Worm (Caenorhabditis elegans) whole organism, L1 larva: ENCODE measurements around the gene Y55F3BR.1.

Source experiments
- C04F5.9 ChIP-seq: sonication (generic microtip); optimal IDR thresholded peaks from 2 replicates; lab custom pipeline; 2016; ENCODE audit warnings: missing genetic modification characterization, missing compliant biosample characterization
- aha-1 ChIP-seq: fragments of 150-350 bp; optimal IDR thresholded peaks from 2 replicates; lab custom pipeline; 2014; ENCODE audit warnings: missing biosample characterization, missing genetic modification characterization
- blmp-1 ChIP-seq: fragments of 150-350 bp; optimal IDR thresholded peaks from 2 replicates; lab custom pipeline; 2014; ENCODE audit warnings: missing biosample characterization, missing genetic modification characterization
- ceh-8 ChIP-seq: fragments of 200-800 bp; sonication (Bioruptor generic); optimal IDR thresholded peaks from 2 replicates; lab custom pipeline; 2018; ENCODE audit warnings: mild to moderate bottlenecking, missing genetic modification characterization, moderate library complexity, missing compliant biosample characterization
- ceh-82 ChIP-seq, 3 experiments: fragments of 150-350 bp in 1 of 3; sonication (generic microtip) in 2 of 3; optimal IDR thresholded peaks; 2 replicates each; lab custom pipeline; 2014 to 2017; ENCODE audit warnings: missing biosample characterization in 3 of 3, missing genetic modification characterization in 3 of 3
- ceh-88 ChIP-seq: fragments of 200-800 bp; sonication (Bioruptor generic); IDR thresholded peaks from 2 replicates; pipeline ENCODE4 v1.3.6; 2022; ENCODE audit warnings: missing genetic modification characterization, missing compliant biosample characterization
- dpl-1 ChIP-seq, 3 experiments: fragments of 150-350 bp in 2 of 3; sonication (generic microtip) in 1 of 3; optimal IDR thresholded peaks; 2 replicates each; lab custom pipeline; 2014 to 2017; ENCODE audit warnings: missing biosample characterization in 3 of 3, missing genetic modification characterization in 3 of 3, missing genetic modification reagents in 3 of 3
- efl-1 ChIP-seq, 4 experiments: fragments of 150-350 bp; optimal IDR thresholded peaks in 3 of 4; peaks in 1 of 4; 1 replicate in 1 of 4; 2 replicates in 3 of 4; lab custom pipeline; 2014; ENCODE audit warnings: missing biosample characterization in 2 of 4, missing genetic modification characterization in 2 of 4, missing genetic modification reagents in 2 of 4
- efl-3 ChIP-seq: fragments of 200-800 bp; sonication (Bioruptor generic); optimal IDR thresholded peaks from 2 replicates; lab custom pipeline; 2018; ENCODE audit warnings: mild to moderate bottlenecking, missing genetic modification characterization, missing compliant biosample characterization
- egl-13 ChIP-seq: sonication (generic microtip); optimal IDR thresholded peaks from 2 replicates; lab custom pipeline; 2016; ENCODE audit warnings: missing genotype, missing genetic modification reagents, missing genetic modification characterization, missing compliant biosample characterization
- elt-2 ChIP-seq: sonication (generic microtip); optimal IDR thresholded peaks from 2 replicates; lab custom pipeline; 2016; ENCODE audit warnings: missing genetic modification characterization, mild to moderate bottlenecking, inconsistent platforms, missing compliant biosample characterization, missing genetic modification reagents
- elt-3 ChIP-seq, 6 experiments: fragments of 150-350 bp in 1 of 6; sonication (generic microtip); optimal IDR thresholded peaks; 2 replicates each; lab custom pipeline; 2017 to 2018; ENCODE audit warnings: missing biosample characterization in 6 of 6, missing genetic modification characterization in 6 of 6, inconsistent platforms in 1 of 6
- ets-5 ChIP-seq: fragments of 200-800 bp; sonication (Bioruptor generic); IDR thresholded peaks from 2 replicates; pipeline ENCODE4 v1.3.6; 2022; ENCODE audit warnings: missing genetic modification characterization, missing compliant biosample characterization
- fkh-4 ChIP-seq: sonication (generic microtip); optimal IDR thresholded peaks from 2 replicates; lab custom pipeline; 2016; ENCODE audit warnings: missing compliant biosample characterization, missing genetic modification characterization, borderline replicate concordance
- fkh-8 ChIP-seq: sonication (generic microtip); optimal IDR thresholded peaks from 2 replicates; lab custom pipeline; 2016; ENCODE audit warnings: mild to moderate bottlenecking, missing genetic modification characterization, missing compliant biosample characterization
- fos-1 ChIP-seq: fragments of 150-350 bp; optimal IDR thresholded peaks from 2 replicates; lab custom pipeline; 2014; ENCODE audit warnings: missing biosample characterization, missing genetic modification characterization
- grh-1 ChIP-seq: fragments of 200-800 bp; sonication (Bioruptor generic); IDR thresholded peaks from 2 replicates; pipeline ENCODE4 v1.3.6; 2022; ENCODE audit warnings: missing genetic modification reagents, missing genetic modification characterization, missing compliant biosample characterization
- hlh-4 ChIP-seq: sonication (generic microtip); optimal IDR thresholded peaks from 2 replicates; lab custom pipeline; 2016; ENCODE audit warnings: mild to moderate bottlenecking, missing genetic modification characterization, missing compliant biosample characterization
- irx-1 ChIP-seq: sonication (generic microtip); optimal IDR thresholded peaks from 2 replicates; lab custom pipeline; 2016; ENCODE audit warnings: missing genetic modification characterization, missing compliant biosample characterization
- jun-1 ChIP-seq: fragments of 150-350 bp; optimal IDR thresholded peaks from 2 replicates; lab custom pipeline; 2014; ENCODE audit warnings: missing biosample characterization, missing genetic modification reagents, missing genetic modification characterization
- lin-13 ChIP-seq: fragments of 150-350 bp; optimal IDR thresholded peaks from 2 replicates; lab custom pipeline; 2014; ENCODE audit warnings: missing biosample characterization, missing genetic modification reagents, missing genetic modification characterization
- lin-15B ChIP-seq: fragments of 150-350 bp; sonication (generic microtip); optimal IDR thresholded peaks from 3 replicates; lab custom pipeline; 2014; ENCODE audit warnings: missing biosample characterization, missing genetic modification characterization
- lin-35 ChIP-seq, 2 experiments: fragments of 150-350 bp; optimal IDR thresholded peaks; 2 replicates each; lab custom pipeline; 2014; ENCODE audit warnings: missing biosample characterization in 2 of 2, missing genetic modification characterization in 2 of 2, missing genetic modification reagents in 2 of 2
- lsy-2 ChIP-seq, 2 experiments: fragments of 150-350 bp; optimal IDR thresholded peaks; 2 replicates each; lab custom pipeline; 2014; ENCODE audit warnings: missing biosample characterization in 2 of 2, missing genetic modification characterization in 2 of 2
- mep-1 ChIP-seq: fragments of 150-350 bp; optimal IDR thresholded peaks from 2 replicates; lab custom pipeline; 2014; ENCODE audit warnings: missing biosample characterization, missing genetic modification characterization
- nhr-11 ChIP-seq: fragments of 150-350 bp; optimal IDR thresholded peaks from 2 replicates; lab custom pipeline; 2014; ENCODE audit warnings: missing biosample characterization, missing genetic modification characterization
- nhr-20 ChIP-seq: sonication (generic microtip); optimal IDR thresholded peaks from 2 replicates; lab custom pipeline; 2016; ENCODE audit warnings: mild to moderate bottlenecking, missing genetic modification characterization, missing compliant biosample characterization
- nhr-28 ChIP-seq: fragments of 150-350 bp; optimal IDR thresholded peaks from 2 replicates; lab custom pipeline; 2014; ENCODE audit warnings: missing biosample characterization, missing genetic modification characterization
- nhr-71 ChIP-seq: sonication (generic microtip); optimal IDR thresholded peaks from 2 replicates; lab custom pipeline; 2016; ENCODE audit warnings: mild to moderate bottlenecking, missing genetic modification characterization, moderate library complexity, missing compliant biosample characterization
- nhr-76 ChIP-seq: sonication (generic microtip); optimal IDR thresholded peaks from 2 replicates; lab custom pipeline; 2017; ENCODE audit warnings: missing biosample characterization, missing genetic modification characterization
- nhr-77 ChIP-seq: fragments of 150-350 bp; optimal IDR thresholded peaks from 2 replicates; lab custom pipeline; 2014; ENCODE audit warnings: missing biosample characterization, missing genetic modification characterization
- nhr-84 ChIP-seq: sonication (generic microtip); optimal IDR thresholded peaks from 2 replicates; lab custom pipeline; 2017; ENCODE audit warnings: missing biosample characterization, missing genetic modification characterization
- nhr-85 ChIP-seq: sonication (generic microtip); peaks from one replicate; lab custom pipeline; 2016; ENCODE audit warnings: missing genetic modification characterization, inconsistent platforms, missing compliant biosample characterization
- nhr-90 ChIP-seq: sonication (generic microtip); optimal IDR thresholded peaks from 2 replicates; lab custom pipeline; 2016; ENCODE audit warnings: mild to moderate bottlenecking, missing genetic modification characterization, missing compliant biosample characterization; ENCODE audit not compliant: poor library complexity
- pag-3 ChIP-seq: sonication (generic microtip); optimal IDR thresholded peaks from 2 replicates; lab custom pipeline; 2017; ENCODE audit warnings: missing genetic modification characterization, mild to moderate bottlenecking, missing compliant biosample characterization, antibody characterized with exemption, borderline replicate concordance; ENCODE audit not compliant: insufficient read depth
- pax-3 ChIP-seq: fragments of 200-800 bp; sonication (Bioruptor generic); optimal IDR thresholded peaks from 2 replicates; lab custom pipeline; 2018; ENCODE audit warnings: mild to moderate bottlenecking, missing genetic modification characterization, moderate library complexity, missing compliant biosample characterization
- rnt-1 ChIP-seq: sonication (generic microtip); optimal IDR thresholded peaks from 2 replicates; lab custom pipeline; 2016; ENCODE audit warnings: mild to moderate bottlenecking, missing genetic modification characterization, moderate library complexity, missing compliant biosample characterization
- skn-1 ChIP-seq: fragments of 150-350 bp; optimal IDR thresholded peaks from 2 replicates; lab custom pipeline; 2014; ENCODE audit warnings: missing biosample characterization, missing genetic modification characterization
- snpc-4 ChIP-seq: fragments of 150-350 bp; optimal IDR thresholded peaks from 2 replicates; lab custom pipeline; 2014; ENCODE audit warnings: missing biosample characterization, missing genetic modification characterization
- snu-23 ChIP-seq: sonication (generic microtip); optimal IDR thresholded peaks from 2 replicates; lab custom pipeline; 2016; ENCODE audit warnings: missing genetic modification characterization, missing compliant biosample characterization
- sup-37 ChIP-seq: fragments of 200-800 bp; sonication (Bioruptor generic); optimal IDR thresholded peaks from 2 replicates; lab custom pipeline; 2018; ENCODE audit warnings: mild to moderate bottlenecking, missing genetic modification characterization, missing compliant biosample characterization
- swsn-7 ChIP-seq: sonication (generic microtip); optimal IDR thresholded peaks from 2 replicates; lab custom pipeline; 2016; ENCODE audit warnings: missing genetic modification characterization, missing compliant biosample characterization
- tbx-2 ChIP-seq: sonication (generic microtip); optimal IDR thresholded peaks from 2 replicates; lab custom pipeline; 2016; ENCODE audit warnings: missing genetic modification characterization, missing compliant biosample characterization
- unc-130 ChIP-seq: fragments of 150-350 bp; optimal IDR thresholded peaks from 2 replicates; lab custom pipeline; 2017; ENCODE audit warnings: missing biosample characterization, missing genetic modification characterization, inconsistent platforms
- unc-86 ChIP-seq: sonication (generic microtip); optimal IDR thresholded peaks from 2 replicates; lab custom pipeline; 2016; ENCODE audit warnings: missing genetic modification characterization, missing compliant biosample characterization
- vab-15 ChIP-seq: sonication (generic microtip); optimal IDR thresholded peaks from 2 replicates; lab custom pipeline; 2017; ENCODE audit warnings: missing genotype, mild to moderate bottlenecking, missing genetic modification characterization, missing compliant biosample characterization
- zag-1 ChIP-seq: fragments of 150-350 bp; optimal IDR thresholded peaks from 2 replicates; lab custom pipeline; 2014; ENCODE audit warnings: missing biosample characterization, missing genetic modification characterization
- ztf-4 ChIP-seq: fragments of 150-350 bp; optimal IDR thresholded peaks from 2 replicates; lab custom pipeline; 2014; ENCODE audit warnings: missing biosample characterization, missing genetic modification characterization

Y55F3BR.1 gene

ce11 chrIV:866828-867270 lies 7.7 kb upstream of the Y55F3BR.1 start (continued):
- peak; percentile 75 for TF ChIP-seq elt-2
- TF ChIP-seq lin-35 (GFP tag; optimal IDR thresholded peaks at IDR 0.05; lab: Kevin White, UChicago): peak; percentile 74 to 84
- peak; percentile 65 to 75 (median 72) for TF ChIP-seq dpl-1 (GFP tag; optimal IDR thresholded peaks at IDR 0.05; lab: Kevin White, UChicago)
- peak; percentile 86 for TF ChIP-seq swsn-7
- peak in 3 of 6 experiments; percentile 61 to 69 (median 67) for TF ChIP-seq elt-3 (tag; optimal IDR thresholded peaks at IDR 0.05; lab: Kevin White, UChicago)
- peak; percentile 88 for TF ChIP-seq snu-23 (GFP tag; lab: Kevin White, UChicago)
- TF ChIP-seq snpc-4 (tag; lab: Kevin White, UChicago): peak; percentile 99
- TF ChIP-seq grh-1: peak; percentile 76
- TF ChIP-seq nhr-20 (tag; lab: Kevin White, UChicago): peak; percentile 82
- peak; percentile 78 for TF ChIP-seq mep-1 (tag; lab: Kevin White, UChicago)
- TF ChIP-seq fos-1 (tag; lab: Kevin White, UChicago): peak; percentile 73
- peak; percentile 90 for TF ChIP-seq nhr-71 (tag; lab: Kevin White, UChicago)
- TF ChIP-seq hlh-4: no peak
- no peak for TF ChIP-seq ets-5 (GFP tag; lab: Robert Waterston, UW)
- TF ChIP-seq ztf-4 (tag; lab: Kevin White, UChicago): peak; percentile 19
- peak; percentile 59 to 70 for TF ChIP-seq lsy-2 (tag; optimal IDR thresholded peaks at IDR 0.05; lab: Kevin White, UChicago)
- TF ChIP-seq nhr-11 (tag; lab: Kevin White, UChicago): peak; percentile 54
- TF ChIP-seq ceh-82 (tag; optimal IDR thresholded peaks at IDR 0.05; lab: Kevin White, UChicago): peak; percentile 63 to 76 (median 66)
- TF ChIP-seq efl-1 (optimal IDR thresholded peaks at IDR 0.05; lab: Kevin White, UChicago): peak; percentile 78 to 82
- TF ChIP-seq efl-1 (GFP tag; optimal IDR thresholded peaks at IDR 0.05 in 1 of 2; lab: Kevin White, UChicago): peak; percentile 69 to 98
- no peak for TF ChIP-seq nhr-76 (tag; lab: Kevin White, UChicago)
- no peak for TF ChIP-seq egl-13 (tag; lab: Kevin White, UChicago)
- TF ChIP-seq unc-86: peak; percentile 44
- TF ChIP-seq blmp-1 (tag; lab: Kevin White, UChicago): peak; percentile 7
- peak; percentile 68 for TF ChIP-seq tbx-2 (tag; lab: Kevin White, UChicago)
- TF ChIP-seq nhr-77: peak; percentile 91
- TF ChIP-seq fkh-4 (tag; lab: Kevin White, UChicago): no peak
- peak; percentile 29 for TF ChIP-seq C04F5.9 (tag; lab: Kevin White, UChicago)
- peak; percentile 40 for TF ChIP-seq unc-130 (tag; lab: Kevin White, UChicago)
- peak; percentile 51 for TF ChIP-seq ceh-88 (GFP tag; lab: Robert Waterston, UW)
- no peak for TF ChIP-seq nhr-28
- TF ChIP-seq zag-1 (tag; lab: Kevin White, UChicago): no peak
- no peak for TF ChIP-seq aha-1 (tag; lab: Kevin White, UChicago)
- TF ChIP-seq rnt-1 (tag; lab: Kevin White, UChicago): peak; percentile 89
- peak; percentile 52 for TF ChIP-seq lin-15B
- TF ChIP-seq ceh-8 (GFP tag; lab: Kevin White, UChicago): peak; percentile 15
- peak; percentile 39 for TF ChIP-seq pax-3 (tag; lab: Kevin White, UChicago)
- peak; percentile 29 for TF ChIP-seq pag-3 (tag; lab: Kevin White, UChicago)
- peak; percentile 29 for TF ChIP-seq fkh-8 (tag; lab: Kevin White, UChicago)
- no peak for TF ChIP-seq vab-15 (tag; lab: Kevin White, UChicago)
- peak; percentile 65 for TF ChIP-seq irx-1 (tag; lab: Kevin White, UChicago)
- TF ChIP-seq lin-13: peak; percentile 84
- peak; percentile 48 for TF ChIP-seq efl-3
- peak; percentile 41 for TF ChIP-seq skn-1 (tag; lab: Kevin White, UChicago)
- TF ChIP-seq nhr-85 (tag; lab: Kevin White, UChicago): peak; percentile 89
- TF ChIP-seq nhr-90 (tag; lab: Kevin White, UChicago): peak; percentile 95
- TF ChIP-seq nhr-84 (tag; lab: Kevin White, UChicago): no peak
- TF ChIP-seq jun-1 (tag; lab: Kevin White, UChicago): peak; percentile 59
- TF ChIP-seq sup-37 (GFP tag; lab: Kevin White, UChicago): peak; percentile 80
